Fruit fly (Drosophila melanogaster): ENCODE measurements around the gene ems.

ems gene

DNA sequence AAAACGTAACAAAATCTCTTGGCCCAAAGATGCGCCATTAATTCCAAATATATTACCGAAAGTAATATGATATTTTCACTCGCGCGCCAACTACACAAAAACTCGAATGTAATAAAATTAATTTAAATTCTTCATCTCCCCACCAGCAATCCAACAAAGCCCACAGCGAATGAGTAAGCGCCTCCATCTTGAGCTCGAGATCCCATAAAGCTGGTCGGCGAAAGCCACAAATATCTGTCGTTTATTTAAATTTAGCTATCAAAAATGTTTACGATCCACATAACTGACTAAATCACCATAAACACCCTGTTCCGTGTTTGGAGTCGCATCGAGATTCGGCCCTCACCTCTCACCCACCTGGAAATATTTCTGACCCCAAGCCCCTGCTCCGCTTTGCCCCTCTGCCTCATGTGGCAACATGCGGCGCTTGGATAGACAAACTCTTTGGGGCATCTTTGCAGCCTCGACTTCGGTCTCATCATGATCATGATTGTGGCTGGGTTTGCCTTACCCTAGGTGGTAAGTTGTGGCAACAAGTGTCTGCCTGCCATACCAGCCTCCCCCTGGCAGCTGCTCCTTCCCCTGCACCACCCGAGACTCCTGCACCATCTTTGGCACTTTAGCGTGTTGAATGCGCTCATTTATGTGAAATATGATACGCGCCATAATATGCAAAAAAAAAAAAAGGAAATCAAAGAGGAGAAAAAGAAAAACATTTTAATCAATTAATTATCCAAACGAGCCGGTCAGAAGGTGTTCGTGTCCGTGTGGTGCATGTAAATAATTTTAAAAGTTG lies 10.6 kb downstream of the ems start (continued):
- TF ChIP-seq CG2678 (tag; optimal IDR thresholded peaks at IDR 0.05) (no peak), kni (GFP tag; optimal IDR thresholded peaks at IDR 0.05) (peak; percentile 23), Med (GFP tag) (peak; percentile 40), Hand (GFP tag; optimal IDR thresholded peaks at IDR 0.05) (no peak), H2.0 (GFP tag; IDR thresholded peaks at IDR 0.05) (no peak), CG16779 (GFP tag; IDR thresholded peaks at IDR 0.05) (no peak)

DNA sequence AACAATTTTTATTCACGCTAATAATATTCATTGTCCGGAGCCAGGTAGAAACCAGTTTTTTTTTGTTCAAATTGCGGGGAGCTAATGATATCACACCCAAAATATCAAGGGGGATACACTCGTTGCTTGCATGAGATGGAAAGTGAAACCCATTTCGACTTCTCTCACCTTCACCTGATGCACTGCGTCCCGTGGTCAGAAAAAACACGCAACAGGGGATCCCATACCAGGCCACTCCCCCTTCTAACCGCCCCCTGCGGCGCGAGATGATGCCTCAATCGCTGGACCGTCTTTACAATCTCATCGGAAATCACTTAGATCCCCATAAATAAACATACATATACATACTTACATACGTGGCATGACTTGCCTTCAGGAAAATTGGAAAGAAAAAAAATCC lies 11.9 kb downstream of the ems start:
- no peak for TF ChIP-seq ATbp (GFP tag; optimal IDR thresholded peaks at IDR 0.05)
- TF ChIP-seq CG10366 (GFP tag; IDR thresholded peaks at IDR 0.05): no peak
- TF ChIP-seq bab2 (GFP tag; optimal IDR thresholded peaks at IDR 0.05): no peak
- TF ChIP-seq CG16815 (GFP tag; optimal IDR thresholded peaks at IDR 0.05): no peak
- no peak for TF ChIP-seq Asciz (GFP tag; optimal IDR thresholded peaks at IDR 0.05)
- TF ChIP-seq tin (GFP tag; optimal IDR thresholded peaks at IDR 0.05): no peak
- TF ChIP-seq kni (GFP tag; optimal IDR thresholded peaks at IDR 0.05): peak; percentile 52
- TF ChIP-seq Drgx (GFP tag; IDR thresholded peaks at IDR 0.05): no peak
- no peak for TF ChIP-seq chif (GFP tag; optimal IDR thresholded peaks at IDR 0.05)
- no peak for TF ChIP-seq CG1603 (tag; optimal IDR thresholded peaks at IDR 0.05)
- no peak for TF ChIP-seq CG12299 (tag; optimal IDR thresholded peaks at IDR 0.05)
- TF ChIP-seq Side (GFP tag; optimal IDR thresholded peaks at IDR 0.05): no peak
- no peak for TF ChIP-seq Camta (GFP tag; optimal IDR thresholded peaks at IDR 0.05)
- no peak for TF ChIP-seq CG3065 (GFP tag; optimal IDR thresholded peaks at IDR 0.05)
- no peak for TF ChIP-seq CG3163 (GFP tag; optimal IDR thresholded peaks at IDR 0.05)
- TF ChIP-seq Awh (GFP tag; IDR thresholded peaks at IDR 0.05): peak; percentile 4; the same call in 1 of the 2 replicates
- TF ChIP-seq lmd (GFP tag; IDR thresholded peaks at IDR 0.05): no peak
- TF ChIP-seq CG3995 (GFP tag; optimal IDR thresholded peaks at IDR 0.05): no peak
- no peak for TF ChIP-seq tna (GFP tag; IDR thresholded peaks at IDR 0.05; ENCODE audit: partially characterized antibody)
- peak; percentile 85 for TF ChIP-seq Blimp-1 (GFP tag; optimal IDR thresholded peaks at IDR 0.05)

DNA sequence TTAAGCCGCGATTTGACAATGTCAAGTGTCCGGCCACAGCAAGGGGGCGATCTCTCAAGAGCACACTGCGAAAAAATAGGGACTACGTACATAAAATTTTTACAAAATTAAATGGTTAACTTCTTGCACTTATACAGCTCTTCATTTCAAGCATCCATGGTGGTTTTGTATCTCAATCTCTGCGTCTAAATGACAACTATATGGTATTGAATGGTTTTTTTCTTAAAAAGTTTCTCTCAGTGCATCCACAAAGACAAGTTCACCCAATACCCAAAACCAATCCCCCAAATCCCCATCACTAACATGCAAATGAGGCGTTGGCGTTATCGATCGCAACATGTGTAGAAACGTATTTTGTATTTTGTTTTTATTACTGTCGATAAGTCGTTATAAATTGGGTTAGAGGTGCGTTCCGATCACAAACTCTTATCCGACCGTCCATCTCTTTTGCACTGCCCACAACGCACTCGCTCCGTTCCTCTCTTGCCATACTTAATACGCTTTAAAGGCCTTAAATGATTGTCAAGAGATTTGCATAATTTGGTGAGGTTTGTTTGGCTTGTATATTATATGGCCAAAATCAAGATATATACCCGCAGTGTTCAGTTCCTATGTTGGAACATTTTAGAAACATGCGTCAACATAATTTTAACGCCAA lies 13.2 kb downstream of the ems start:
- TF ChIP-seq Doc3 (GFP tag; IDR thresholded peaks at IDR 0.05; ENCODE audit: partially characterized antibody): no peak
- peak; percentile 65 for TF ChIP-seq disco-r (GFP tag; optimal IDR thresholded peaks at IDR 0.05)
- 0 out of 2 replicates have a peak, but pooled peaks have one; percentile 30 for TF ChIP-seq GATAe (GFP tag; conservative IDR thresholded peaks at IDR 0.05)
- no peak for TF ChIP-seq pfk (GFP tag; optimal IDR thresholded peaks at IDR 0.05)
- TF ChIP-seq tup (GFP tag; optimal IDR thresholded peaks at IDR 0.05): no peak
- peak; percentile 92 for TF ChIP-seq CG13894 (tag; optimal IDR thresholded peaks at IDR 0.05)
- TF ChIP-seq CG9437 (GFP tag; optimal IDR thresholded peaks at IDR 0.05): peak; percentile 52
- no peak for TF ChIP-seq CG11696 (GFP tag; IDR thresholded peaks at IDR 0.05)
- TF ChIP-seq Camta (GFP tag; optimal IDR thresholded peaks at IDR 0.05): peak; percentile 72
- peak; percentile 53 for TF ChIP-seq CG8290 (GFP tag; optimal IDR thresholded peaks at IDR 0.05)
- peak in 1 of 2 experiments; percentile 65 for TF ChIP-seq CG8290 (tag; optimal IDR thresholded peaks at IDR 0.05)
- no peak for TF ChIP-seq CG4360 (GFP tag; IDR thresholded peaks at IDR 0.05)
- TF ChIP-seq eve (GFP tag; optimal IDR thresholded peaks at IDR 0.05): peak in 1 of 2 experiments; percentile 79
- TF ChIP-seq rib (GFP tag; IDR thresholded peaks at IDR 0.05): peak; percentile 85
- TF ChIP-seq Side (GFP tag; optimal IDR thresholded peaks at IDR 0.05): peak; percentile 74
- peak; percentile 84 for TF ChIP-seq Ptx1 (GFP tag; IDR thresholded peaks at IDR 0.05)
- TF ChIP-seq CG9797 (GFP tag; optimal IDR thresholded peaks at IDR 0.05): no peak
- TF ChIP-seq CG2129 (GFP tag; IDR thresholded peaks at IDR 0.05; ENCODE audit: partially characterized antibody): no peak
- peak; percentile 72 for TF ChIP-seq zen (tag; optimal IDR thresholded peaks at IDR 0.05)
- TF ChIP-seq da (GFP tag; optimal IDR thresholded peaks at IDR 0.05): no peak
- TF ChIP-seq sisA (GFP tag; IDR thresholded peaks at IDR 0.05): peak; percentile 79
- TF ChIP-seq Ets65A (GFP tag): peak; percentile 94
- no peak for TF ChIP-seq CG7745 (tag; optimal IDR thresholded peaks at IDR 0.05)
- TF ChIP-seq repo (GFP tag; optimal IDR thresholded peaks at IDR 0.05): peak; percentile 42

Measured in whole organism, embryonic.